Worm (Caenorhabditis elegans) whole organism, L4 larva: ENCODE results near the gene nemp-1.

Source experiments
- D1046.2 ChIP-seq: fragments of 200-800 bp; sonication (Bioruptor generic); IDR thresholded peaks from 2 replicates; pipeline ENCODE4 v1.3.6; 2022; ENCODE audit warnings: missing genetic modification characterization, missing compliant biosample characterization
- F37D6.2 ChIP-seq: sonication (generic microtip); optimal IDR thresholded peaks from 2 replicates; lab custom pipeline; 2016; ENCODE audit warnings: mild to moderate bottlenecking, missing genetic modification characterization, missing compliant biosample characterization
- Y75B8A.6 ChIP-seq: fragments of 200-800 bp; sonication (Bioruptor generic); IDR thresholded peaks from 2 replicates; pipeline ENCODE4 v1.3.6; 2022; ENCODE audit warnings: missing genetic modification reagents, missing genetic modification characterization, missing compliant biosample characterization
- ZK337.2 ChIP-seq: fragments of 200-800 bp; sonication (Bioruptor generic); IDR thresholded peaks from 2 replicates; pipeline ENCODE4 v1.3.6; 2022; ENCODE audit warnings: missing genetic modification reagents, missing genetic modification characterization, missing compliant biosample characterization
- ceh-44 ChIP-seq: fragments of 200-800 bp; sonication (Bioruptor generic); IDR thresholded peaks from 2 replicates; pipeline ENCODE4 v1.3.6; 2022; ENCODE audit warnings: missing genetic modification reagents, missing genetic modification characterization, missing compliant biosample characterization
- ceh-82 ChIP-seq: sonication (generic microtip); optimal IDR thresholded peaks from 2 replicates; lab custom pipeline; 2017; ENCODE audit warnings: missing biosample characterization, missing genetic modification characterization
- ces-1 ChIP-seq: fragments of 150-350 bp; sonication (generic microtip); optimal IDR thresholded peaks from 4 replicates; lab custom pipeline; 2014; ENCODE audit warnings: missing biosample characterization, missing genetic modification reagents, missing genetic modification characterization
- dmd-9 ChIP-seq: fragments of 200-800 bp; sonication (Bioruptor generic); IDR thresholded peaks from 2 replicates; pipeline ENCODE4 v1.3.6; 2022; ENCODE audit warnings: missing genetic modification reagents, missing genetic modification characterization, missing compliant biosample characterization
- duxl-1 ChIP-seq: sonication (generic microtip); optimal IDR thresholded peaks from 2 replicates; lab custom pipeline; 2016; ENCODE audit warnings: mild to moderate bottlenecking, missing genetic modification characterization, moderate library complexity, missing compliant biosample characterization; ENCODE audit not compliant: poor library complexity
- dve-1 ChIP-seq: sonication (generic microtip); optimal IDR thresholded peaks from 2 replicates; lab custom pipeline; 2017; ENCODE audit warnings: antibody characterized with exemption, mild to moderate bottlenecking, missing genetic modification characterization, missing compliant biosample characterization; ENCODE audit not compliant: insufficient read depth
- egl-27 ChIP-seq: sonication (generic microtip); optimal IDR thresholded peaks from 3 replicates; lab custom pipeline; 2017; ENCODE audit warnings: missing biosample characterization, missing genetic modification reagents, missing genetic modification characterization
- hif-1 ChIP-seq, 2 experiments: sonication (generic microtip); optimal IDR thresholded peaks; 2 replicates each; lab custom pipeline; 2016 to 2017; ENCODE audit warnings: missing compliant biosample characterization in 2 of 2, missing genetic modification characterization in 2 of 2, missing genetic modification reagents in 2 of 2, missing genotype in 2 of 2, mild to moderate bottlenecking in 1 of 2
- hlh-11 ChIP-seq: fragments of 200-800 bp; sonication (Bioruptor generic); optimal IDR thresholded peaks from 2 replicates; lab custom pipeline; 2018; ENCODE audit warnings: mild to moderate bottlenecking, missing genetic modification characterization, missing compliant biosample characterization
- hmg-1.1 ChIP-seq: fragments of 200-800 bp; sonication (Bioruptor generic); IDR thresholded peaks from 2 replicates; pipeline ENCODE4 v1.3.6; 2022; ENCODE audit warnings: missing genetic modification reagents, missing genetic modification characterization, missing compliant biosample characterization
- lin-29 ChIP-seq: fragments of 200-800 bp; sonication (Bioruptor generic); IDR thresholded peaks from 2 replicates; pipeline ENCODE4 v1.3.6; 2022; ENCODE audit warnings: missing genetic modification reagents, missing genetic modification characterization, missing compliant biosample characterization
- lin-39 ChIP-seq: fragments of 150-350 bp; optimal IDR thresholded peaks from 2 replicates; lab custom pipeline; 2014; ENCODE audit warnings: missing biosample characterization, missing genetic modification reagents, missing genetic modification characterization
- lsy-2 ChIP-seq, 2 experiments: fragments of 150-350 bp in 1 of 2; sonication (generic microtip) in 1 of 2; optimal IDR thresholded peaks; 2 replicates each; lab custom pipeline; 2014 to 2017; ENCODE audit warnings: missing biosample characterization in 2 of 2, missing genetic modification characterization in 2 of 2
- madf-9 ChIP-seq: fragments of 200-800 bp; sonication (Bioruptor generic); conservative IDR thresholded peaks from 2 replicates; pipeline ENCODE4 v1.3.6; 2022; ENCODE audit warnings: missing genetic modification reagents, missing genetic modification characterization, missing compliant biosample characterization
- mdl-1 ChIP-seq, 2 experiments: fragments of 150-350 bp in 1 of 2; sonication (generic microtip) in 1 of 2; optimal IDR thresholded peaks; 2 replicates each; lab custom pipeline; 2014 to 2017; ENCODE audit warnings: missing biosample characterization in 2 of 2, missing genetic modification characterization in 2 of 2
- mep-1 ChIP-seq: fragments of 150-350 bp; sonication (generic microtip); optimal IDR thresholded peaks from 3 replicates; lab custom pipeline; 2014; ENCODE audit warnings: missing biosample characterization, missing genetic modification characterization
- mxl-2 ChIP-seq: fragments of 200-800 bp; sonication (Bioruptor generic); conservative IDR thresholded peaks from 2 replicates; pipeline ENCODE4 v1.3.6; 2022; ENCODE audit warnings: missing genetic modification reagents, missing genetic modification characterization, missing compliant biosample characterization
- mxl-3 ChIP-seq: fragments of 200-800 bp; sonication (Bioruptor generic); optimal IDR thresholded peaks from 2 replicates; lab custom pipeline; 2018; ENCODE audit warnings: mild to moderate bottlenecking, missing genetic modification characterization, missing compliant biosample characterization
- nhr-10 ChIP-seq: fragments of 150-350 bp; optimal IDR thresholded peaks from 2 replicates; lab custom pipeline; 2014; ENCODE audit warnings: missing biosample characterization, missing genetic modification characterization
- nhr-237 ChIP-seq: sonication (generic microtip); optimal IDR thresholded peaks from 2 replicates; lab custom pipeline; 2017; ENCODE audit warnings: missing biosample characterization, missing genetic modification characterization
- nhr-25 ChIP-seq: sonication (generic microtip); optimal IDR thresholded peaks from 2 replicates; lab custom pipeline; 2017; ENCODE audit warnings: missing genetic modification characterization, mild to moderate bottlenecking, missing compliant biosample characterization, antibody characterized with exemption, moderate library complexity, borderline replicate concordance; ENCODE audit not compliant: insufficient read depth
- nhr-41 ChIP-seq: fragments of 200-800 bp; sonication (Bioruptor generic); IDR thresholded peaks from 2 replicates; pipeline ENCODE4 v1.3.6; 2022; ENCODE audit warnings: missing genetic modification reagents, missing genetic modification characterization, missing compliant biosample characterization
- pqm-1 ChIP-seq: sonication (generic microtip); optimal IDR thresholded peaks from 2 replicates; lab custom pipeline; 2017; ENCODE audit warnings: missing biosample characterization, missing genetic modification characterization
- rbr-2 ChIP-seq: sonication (generic microtip); optimal IDR thresholded peaks from 2 replicates; lab custom pipeline; 2016; ENCODE audit warnings: missing genotype, missing genetic modification characterization, missing compliant biosample characterization
- set-16 ChIP-seq: fragments of 200-800 bp; sonication (Bioruptor generic); IDR thresholded peaks from 2 replicates; pipeline ENCODE4 v1.3.6; 2022; ENCODE audit warnings: missing genetic modification reagents, missing genetic modification characterization, missing compliant biosample characterization
- skn-1 ChIP-seq: fragments of 150-350 bp; optimal IDR thresholded peaks from 2 replicates; lab custom pipeline; 2014; ENCODE audit warnings: missing biosample characterization, missing genetic modification characterization
- snpc-1.2 ChIP-seq: fragments of 200-800 bp; sonication (Bioruptor generic); IDR thresholded peaks from 2 replicates; pipeline ENCODE4 v1.3.6; 2022; ENCODE audit warnings: missing genetic modification reagents, missing genetic modification characterization, missing compliant biosample characterization
- spr-1 ChIP-seq: sonication (generic microtip); optimal IDR thresholded peaks from 2 replicates; lab custom pipeline; 2016; ENCODE audit warnings: mild to moderate bottlenecking, missing genetic modification characterization, missing compliant biosample characterization
- tag-97 ChIP-seq: fragments of 200-800 bp; sonication (Bioruptor generic); IDR thresholded peaks from 2 replicates; pipeline ENCODE4 v1.3.6; 2022; ENCODE audit warnings: missing genetic modification characterization, missing compliant biosample characterization
- unc-130 ChIP-seq: sonication (generic microtip); optimal IDR thresholded peaks from 2 replicates; lab custom pipeline; 2016; ENCODE audit warnings: missing genetic modification reagents, missing genetic modification characterization, missing compliant biosample characterization
- unc-62 ChIP-seq, 3 experiments: fragments of 150-350 bp in 1 of 3; sonication (generic microtip); optimal IDR thresholded peaks in 2 of 3; peaks in 1 of 3; 1 replicate in 1 of 3; 2 replicates in 2 of 3; lab custom pipeline; 2014 to 2017; ENCODE audit warnings: missing biosample characterization in 3 of 3, missing genetic modification characterization in 3 of 3, missing genetic modification reagents in 3 of 3, missing genotype in 1 of 3
- ztf-11 ChIP-seq: fragments of 150-350 bp; optimal IDR thresholded peaks from 2 replicates; lab custom pipeline; 2014; ENCODE audit warnings: missing biosample characterization, missing genetic modification characterization

The nemp-1 gene

ce11 chrIII:437033-437432 lies 35.1 kb upstream of the nemp-1 start:
- TF ChIP-seq set-16 (GFP tag; lab: Robert Waterston, UW) (peak; percentile 71), mdl-1 (tag; optimal IDR thresholded peaks at IDR 0.05; lab: Kevin White, UChicago) (no peak)

ce11 chrIII:439926-440325 lies 32.2 kb upstream of the nemp-1 start, which contains the start of gene affl-1:
affl-1 (plus strand) TSS chrIII:440226.
- no peak for TF ChIP-seq F37D6.2 (tag; lab: Kevin White, UChicago)
- no peak for TF ChIP-seq mep-1 (tag; lab: Kevin White, UChicago)
- no peak for TF ChIP-seq skn-1 (tag; lab: Kevin White, UChicago)
- no peak for TF ChIP-seq duxl-1 (tag; lab: Kevin White, UChicago)
- TF ChIP-seq hif-1 (tag; optimal IDR thresholded peaks at IDR 0.05; lab: Kevin White, UChicago), result no peak

ce11 chrIII:444101-444500 lies 28.0 kb upstream of the nemp-1 start, which contains the start of gene Y55B1BR.8:
Y55B1BR.8 (plus strand) TSS chrIII:444401.
- no peak for TF ChIP-seq ZK337.2 (GFP tag; lab: Robert Waterston, UW)
- TF ChIP-seq lin-39 (tag; lab: Kevin White, UChicago), result no peak
- no peak for TF ChIP-seq dve-1 (tag; lab: Kevin White, UChicago)
- no peak for TF ChIP-seq dmd-9 (GFP tag; lab: Robert Waterston, UW)
- no peak for TF ChIP-seq ceh-44 (GFP tag; lab: Robert Waterston, UW)
- TF ChIP-seq pqm-1 (tag; lab: Kevin White, UChicago), result no peak
- no peak for TF ChIP-seq rbr-2 (tag; lab: Kevin White, UChicago)
- TF ChIP-seq egl-27 (tag; lab: Kevin White, UChicago), result no peak
- TF ChIP-seq duxl-1 (tag; lab: Kevin White, UChicago), result no peak
- TF ChIP-seq tag-97 (GFP tag; lab: Robert Waterston, UW), result no peak
- TF ChIP-seq lin-29 (GFP tag; lab: Robert Waterston, UW), result no peak
- TF ChIP-seq D1046.2 (GFP tag; lab: Robert Waterston, UW), result no peak
- no peak for TF ChIP-seq ceh-82
- no peak for TF ChIP-seq nhr-25 (tag; lab: Kevin White, UChicago)

ce11 chrIII:445515-445914 lies 26.6 kb upstream of the nemp-1 start:
- peak; percentile 4 for TF ChIP-seq mxl-3
- 0 out of 2 replicates have a peak, but pooled peaks have one; percentile 12 for TF ChIP-seq hmg-1.1 (GFP tag; lab: Robert Waterston, UW)
- TF ChIP-seq, all 104 proteins: peak for 2; not testable (repeated sequence) for 102

ce11 chrIII:446860-447259 lies 25.3 kb upstream of the nemp-1 start:
- TF ChIP-seq hlh-11 (tag; lab: Kevin White, UChicago) (no peak), F37D6.2 (tag; lab: Kevin White, UChicago) (no peak), pqm-1 (tag; lab: Kevin White, UChicago) (no peak), unc-130 (GFP tag; lab: Kevin White, UChicago) (no peak), lin-29 (GFP tag; lab: Robert Waterston, UW) (no peak), snpc-1.2 (no peak), nhr-237 (tag; lab: Kevin White, UChicago) (no peak), nhr-41 (GFP tag; lab: Robert Waterston, UW) (no peak), ztf-11 (tag; lab: Kevin White, UChicago) (no peak), lsy-2 (tag; optimal IDR thresholded peaks at IDR 0.05; lab: Kevin White, UChicago) (no peak)

- TF ChIP-seq mxl-3, result no peak
- TF ChIP-seq Y75B8A.6 (GFP tag; lab: Robert Waterston, UW), result no peak
- TF ChIP-seq nhr-10, result no peak
- TF ChIP-seq spr-1 (tag; lab: Kevin White, UChicago), result no peak
- no peak for TF ChIP-seq madf-9 (GFP tag; lab: Robert Waterston, UW)
- peak in 1 of 2 experiments; percentile 58 for TF ChIP-seq unc-62 (GFP tag; optimal IDR thresholded peaks at IDR 0.05 in 1 of 2; lab: Kevin White, UChicago)
- TF ChIP-seq unc-62 (tag; optimal IDR thresholded peaks at IDR 0.05; lab: Kevin White, UChicago), result no peak
- no peak for TF ChIP-seq mxl-2 (GFP tag; lab: Robert Waterston, UW)
- no peak for TF ChIP-seq ces-1 (GFP tag; lab: Kevin White, UChicago)
Observed at ce11 chrIII:455793-456192, 16.3 kb upstream of the nemp-1 start.
